Worm (Caenorhabditis elegans) whole organism, L4 larva: ENCODE measurements around the gene nex-2.
A peak's percentile ranks its signal among the peaks of the same experiment; 100 is the strongest.

ENCODE experiments used
- D1046.2 ChIP-seq: fragments of 200-800 bp; sonication (Bioruptor generic); IDR thresholded peaks from 2 replicates; pipeline ENCODE4 v1.3.6; 2022; ENCODE audit warnings: missing genetic modification characterization, missing compliant biosample characterization
- ceh-62 ChIP-seq: sonication (generic microtip); optimal IDR thresholded peaks from 2 replicates; lab custom pipeline; 2017; ENCODE audit warnings: missing biosample characterization, missing genetic modification characterization
- lin-13 ChIP-seq: fragments of 150-350 bp; optimal IDR thresholded peaks from 2 replicates; lab custom pipeline; 2014; ENCODE audit warnings: missing biosample characterization, missing genetic modification reagents, missing genetic modification characterization
- lir-3 ChIP-seq: sonication (generic microtip); optimal IDR thresholded peaks from 2 replicates; lab custom pipeline; 2016; ENCODE audit warnings: mild to moderate bottlenecking, missing genetic modification characterization, missing compliant biosample characterization
- nhr-76 ChIP-seq: fragments of 150-350 bp; optimal IDR thresholded peaks from 2 replicates; lab custom pipeline; 2014; ENCODE audit warnings: missing biosample characterization, missing genetic modification characterization
- pha-4 ChIP-seq, 2 experiments: fragments of 150-350 bp in 1 of 2; fragments of 200-800 bp in 1 of 2; sonication (Bioruptor generic) in 1 of 2; IDR thresholded peaks in 1 of 2; optimal IDR thresholded peaks in 1 of 2; 2 replicates each; pipeline versions ENCODE4 v1.3.6 to Lab custom; 2014 to 2022; ENCODE audit warnings: missing genetic modification characterization in 2 of 2, missing genetic modification reagents in 2 of 2, missing biosample characterization in 1 of 2, missing compliant biosample characterization in 1 of 2
- pqm-1 ChIP-seq: sonication (generic microtip); optimal IDR thresholded peaks from 2 replicates; lab custom pipeline; 2017; ENCODE audit warnings: missing biosample characterization, missing genetic modification characterization

DNA sequence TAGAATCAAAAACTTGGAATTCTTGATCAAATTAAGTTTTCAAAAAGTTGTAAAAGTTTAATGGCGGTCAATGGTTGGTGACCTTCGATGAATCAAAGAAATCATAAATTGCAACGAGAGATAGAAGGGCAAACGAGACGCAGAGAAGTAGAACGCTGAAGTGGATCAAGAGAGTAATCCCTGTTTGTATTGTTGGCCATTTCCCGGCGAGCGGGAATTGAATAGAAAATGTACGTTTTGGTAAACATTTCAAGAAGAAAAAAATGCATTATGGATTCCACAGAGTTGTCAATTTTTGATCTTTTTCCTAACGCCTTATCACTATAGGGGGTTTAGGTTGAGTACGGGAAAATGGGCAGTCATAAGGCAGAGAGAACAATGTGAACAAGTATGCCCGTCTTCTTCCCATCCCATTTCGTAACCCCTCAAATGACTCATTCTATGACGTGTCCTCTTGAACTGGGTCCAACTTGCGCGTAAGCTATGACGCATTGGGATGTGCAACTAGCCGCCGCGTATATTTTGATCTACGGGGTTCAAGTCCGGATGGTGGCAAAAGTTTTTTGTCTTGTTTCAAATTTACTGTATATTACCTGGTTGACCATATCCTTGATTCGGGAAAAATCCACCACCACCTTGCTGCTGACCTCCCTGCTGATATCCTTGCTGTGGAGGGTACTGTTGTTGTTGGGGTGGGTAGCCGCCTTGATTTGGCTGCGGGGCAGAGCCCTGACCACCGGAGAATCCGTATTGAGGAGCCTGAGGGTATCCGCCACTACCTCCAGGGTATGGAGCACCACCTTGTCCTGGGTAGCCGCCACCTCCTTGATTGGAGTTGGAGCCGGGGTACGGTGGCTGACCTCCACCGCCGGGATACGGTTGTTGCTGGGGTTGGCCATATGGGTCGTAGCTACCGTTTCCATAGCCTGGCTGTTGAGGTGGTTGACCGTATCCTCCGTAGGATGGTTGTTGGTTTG is 1.4 kb downstream of the nex-2 start:
- no peak for TF ChIP-seq pha-4 (GFP tag; IDR thresholded peaks at IDR 0.05; lab: Robert Waterston, UW)
- peak; percentile 49 for TF ChIP-seq pha-4 (tag; optimal IDR thresholded peaks at IDR 0.05; lab: Kevin White, UChicago)
- no peak for TF ChIP-seq D1046.2 (GFP tag; lab: Robert Waterston, UW)
- no peak for TF ChIP-seq lir-3 (tag; lab: Kevin White, UChicago)
- TF ChIP-seq lin-13 (GFP tag; lab: Kevin White, UChicago), result no peak
- TF ChIP-seq ceh-62, result no peak
- no peak for TF ChIP-seq nhr-76
- TF ChIP-seq pqm-1 (tag; lab: Kevin White, UChicago), result no peak
